Worm (Caenorhabditis elegans) whole organism, dauer: ENCODE data around the gene ins-1.

Source experiments
- unc-62 ChIP-seq: sonication (generic microtip); optimal IDR thresholded peaks from 2 replicates; lab custom pipeline; 2017; ENCODE audit warnings: missing biosample characterization, missing genetic modification reagents, missing genetic modification characterization

ins-1 gene

DNA sequence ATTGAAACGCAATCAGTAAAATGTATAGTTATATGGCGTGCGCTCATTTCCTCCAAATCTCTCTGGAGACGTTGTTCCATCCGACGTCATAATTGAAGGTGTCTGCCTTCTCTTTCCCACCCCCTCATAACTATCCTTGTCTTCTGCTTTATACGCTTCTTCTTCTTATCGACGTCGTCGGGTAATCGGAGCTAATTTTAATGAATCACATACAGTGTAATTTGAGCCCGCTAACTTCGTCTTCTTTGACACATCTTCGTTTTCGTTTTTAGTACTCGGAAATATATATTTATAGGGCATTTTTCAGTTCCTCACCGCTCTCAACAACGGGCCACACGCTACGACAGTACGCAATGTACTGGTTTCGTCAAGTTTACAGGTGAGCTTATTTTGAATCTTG lies at the start of gene ins-1:
Gene ins-1 (plus strand): TSS at position 301 of the 400 bp plus-strand sequence.
- no peak for TF ChIP-seq unc-62 (GFP tag; lab: Kevin White, UChicago)

DNA sequence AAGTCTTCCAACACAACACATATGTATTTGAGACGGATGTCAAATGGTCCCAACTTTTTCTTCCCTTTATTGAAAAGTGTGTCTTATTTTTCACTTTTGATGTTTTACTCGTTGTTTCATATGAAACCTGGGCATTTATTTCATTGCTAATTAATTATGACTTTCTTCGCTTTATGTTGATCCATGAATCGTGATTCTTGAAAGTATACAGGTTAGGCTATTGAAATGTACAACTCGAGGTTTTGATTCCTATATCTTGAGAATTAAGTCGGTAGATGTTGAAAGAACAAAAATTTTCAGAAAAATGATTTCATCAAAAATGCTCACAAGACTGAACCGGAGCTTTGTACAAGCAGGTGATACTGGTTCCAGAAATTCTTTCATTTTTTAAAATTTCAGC lies 49.4 kb upstream of the ins-1 start, which contains the start of gene nfu-1:
Gene nfu-1 (plus strand): TSS at position 301 of the 400 bp plus-strand sequence.
- no peak for TF ChIP-seq unc-62 (GFP tag; lab: Kevin White, UChicago)

DNA sequence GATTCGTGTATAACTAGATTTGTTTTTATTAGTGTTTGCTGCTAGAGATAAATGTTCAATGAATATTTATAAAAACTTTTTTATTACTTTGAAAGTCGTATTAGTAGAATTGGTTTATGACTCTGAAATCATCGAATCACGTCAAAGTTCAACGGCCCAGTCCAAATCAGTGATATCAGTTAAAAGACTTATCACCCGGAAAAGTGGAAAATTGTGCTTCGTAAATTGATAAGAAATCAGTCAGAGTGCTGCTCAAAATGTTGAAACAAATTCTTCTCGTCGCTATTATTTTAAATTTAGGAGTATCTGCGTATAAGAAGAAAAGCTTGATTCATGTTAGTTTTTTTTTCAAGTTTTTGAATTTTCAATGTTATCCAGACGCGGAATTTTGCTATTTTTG lies 48.2 kb upstream of the ins-1 start, which contains the start of gene R10H10.3:
Gene R10H10.3 (plus strand): TSS at position 243 of the 400 bp plus-strand sequence.
- TF ChIP-seq unc-62 (GFP tag; lab: Kevin White, UChicago): no peak

DNA sequence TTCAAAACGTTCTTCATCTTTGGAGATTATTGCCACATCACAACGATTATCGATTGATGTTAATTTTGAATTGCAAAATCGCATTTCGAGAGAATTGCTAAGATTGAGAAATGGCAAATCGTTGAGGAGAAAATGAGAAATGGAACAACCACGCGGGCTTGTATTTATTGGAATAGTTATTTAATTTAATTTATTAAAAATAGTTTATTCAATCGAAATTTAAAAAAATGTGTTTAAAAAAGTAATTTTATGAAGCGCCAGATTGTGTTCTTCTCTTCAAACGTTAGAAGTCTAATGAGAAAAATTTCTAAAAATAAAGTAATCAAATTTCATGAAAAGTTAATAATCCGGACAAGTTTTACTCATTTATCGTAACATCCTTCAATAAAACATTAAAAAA lies 44.7 kb upstream of the ins-1 start, which contains the start of gene spe-26:
Gene spe-26 (minus strand): TSS at position 101 of the 400 bp plus-strand sequence.
- no peak for TF ChIP-seq unc-62 (GFP tag; lab: Kevin White, UChicago)

DNA sequence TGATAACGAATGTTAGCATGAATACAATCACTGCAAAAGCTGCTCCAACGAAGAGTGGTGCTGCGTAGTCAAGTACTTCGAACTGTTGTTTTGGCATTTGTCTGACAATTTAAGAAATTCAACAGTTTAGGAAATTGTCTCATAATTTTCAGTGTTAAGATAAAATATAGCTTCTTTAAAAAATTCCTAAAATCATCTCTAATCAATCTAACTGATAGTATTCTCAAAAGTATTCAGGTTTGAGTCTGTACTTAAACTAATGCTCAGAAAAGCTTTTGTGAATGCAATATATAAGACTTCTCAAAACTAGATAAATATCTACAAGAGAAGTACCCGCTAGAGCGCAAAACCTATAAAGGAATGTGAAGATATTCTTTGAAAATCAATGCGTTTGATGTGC lies 41.6 kb upstream of the ins-1 start, which contains the start of gene R10H10.4:
Gene R10H10.4 (minus strand): TSS at position 101 of the 400 bp plus-strand sequence.
- no peak for TF ChIP-seq unc-62 (GFP tag; lab: Kevin White, UChicago)

DNA sequence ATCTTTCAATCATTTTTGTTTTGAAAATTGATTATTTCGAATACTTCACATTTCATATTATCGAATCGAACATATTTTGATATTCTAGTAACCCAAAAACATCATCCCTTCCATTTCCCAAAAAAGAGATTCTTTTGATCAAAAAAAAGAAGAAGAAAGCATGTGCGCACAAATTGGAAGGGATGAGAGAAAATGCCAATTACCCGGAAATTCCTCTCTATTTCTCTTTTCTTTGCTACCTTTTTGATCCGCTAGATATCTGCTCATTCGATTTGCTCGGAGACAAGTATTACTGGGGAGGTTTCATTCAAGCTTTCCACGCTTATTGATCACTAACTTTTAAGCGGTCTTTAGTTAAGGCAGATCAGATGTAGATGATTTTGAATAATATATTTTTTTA lies 39.7 kb upstream of the ins-1 start:
- TF ChIP-seq unc-62 (GFP tag; lab: Kevin White, UChicago): no peak

DNA sequence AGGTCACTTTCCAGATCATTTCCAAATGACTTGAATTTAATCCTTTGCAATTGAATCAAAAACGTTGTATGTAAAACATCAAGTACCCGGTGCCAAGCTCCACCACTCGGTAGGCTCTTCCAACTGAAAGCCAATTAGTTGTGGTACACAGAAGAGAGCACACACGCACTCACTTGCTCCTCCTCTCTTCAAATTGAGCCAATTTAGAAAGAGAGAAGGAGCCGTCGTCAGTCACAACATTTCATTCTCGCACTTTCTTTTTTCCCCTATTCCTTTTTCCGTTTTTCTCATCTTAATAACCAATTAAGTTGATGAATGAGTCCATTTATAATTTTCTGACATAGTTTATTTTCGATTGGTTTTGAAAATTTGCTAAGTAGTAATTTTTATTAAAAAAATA lies 38.3 kb upstream of the ins-1 start:
- TF ChIP-seq unc-62 (GFP tag; lab: Kevin White, UChicago): no peak

DNA sequence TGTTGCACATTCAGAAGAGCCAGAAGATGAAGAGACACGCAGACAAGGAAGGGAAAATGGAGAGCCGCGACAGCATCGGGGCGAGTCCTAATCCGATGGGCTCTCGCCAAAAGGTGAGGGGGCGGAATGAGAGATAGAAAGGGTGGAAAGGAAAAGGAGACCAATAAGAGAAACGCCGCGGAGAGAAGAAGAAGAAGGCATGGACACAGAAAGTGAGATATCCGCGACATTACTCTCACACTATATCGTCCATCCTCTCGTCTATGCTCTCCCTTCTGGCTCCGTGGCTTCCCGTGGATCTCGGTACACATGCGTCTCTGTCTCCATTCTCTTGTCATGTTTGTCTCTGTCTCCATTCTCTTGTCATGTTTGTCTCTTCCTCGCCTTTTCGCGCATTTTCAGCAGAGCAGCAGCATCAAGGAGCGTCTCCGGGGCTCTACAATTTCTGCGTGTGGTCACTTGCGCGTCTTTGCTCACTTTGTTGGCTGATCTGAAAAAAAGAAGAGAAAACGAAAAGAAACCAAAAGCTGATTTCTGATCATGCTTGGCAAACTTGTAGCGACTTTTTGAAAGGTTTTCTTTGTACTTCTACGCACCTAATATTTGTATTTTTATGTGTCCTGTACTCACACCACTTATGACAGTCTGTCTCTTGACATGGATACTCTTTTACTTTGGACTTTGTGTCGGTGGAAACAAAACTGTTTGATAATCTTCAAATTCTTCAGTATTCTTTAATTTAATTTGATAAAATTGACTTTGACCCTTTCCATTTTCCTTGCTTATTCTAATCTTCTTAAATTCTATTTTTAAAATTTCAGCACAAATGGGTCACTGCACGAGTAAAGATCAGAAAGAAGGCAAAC lies 33.1 kb upstream of the ins-1 start, which contains the start of gene gpa-7:
Gene gpa-7 (plus strand): TSS at position 816 of the 866 bp plus-strand sequence.
- TF ChIP-seq unc-62 (GFP tag; lab: Kevin White, UChicago): no peak

DNA sequence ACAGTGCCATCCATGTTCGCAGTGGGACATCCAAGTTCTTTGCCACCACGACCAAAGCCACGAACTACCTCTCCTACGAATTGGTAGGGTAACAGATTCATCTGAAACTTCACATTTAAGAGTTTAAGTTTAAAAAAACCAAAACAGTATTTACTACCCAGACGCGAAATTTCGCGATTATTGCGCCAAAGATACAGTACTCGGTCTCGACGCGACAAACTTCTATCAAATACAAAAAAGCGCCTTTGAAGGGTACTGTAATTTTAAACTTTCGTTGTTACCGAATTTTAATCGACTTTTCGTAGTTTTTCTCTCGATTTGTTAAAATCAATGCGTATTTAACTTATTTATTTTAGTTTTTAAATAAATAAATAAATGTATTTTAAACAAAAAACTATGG lies 27.1 kb upstream of the ins-1 start, which contains the start of gene rfk-1:
Gene rfk-1 (minus strand): TSS at position 101 of the 400 bp plus-strand sequence.
- no peak for TF ChIP-seq unc-62 (GFP tag; lab: Kevin White, UChicago)

DNA sequence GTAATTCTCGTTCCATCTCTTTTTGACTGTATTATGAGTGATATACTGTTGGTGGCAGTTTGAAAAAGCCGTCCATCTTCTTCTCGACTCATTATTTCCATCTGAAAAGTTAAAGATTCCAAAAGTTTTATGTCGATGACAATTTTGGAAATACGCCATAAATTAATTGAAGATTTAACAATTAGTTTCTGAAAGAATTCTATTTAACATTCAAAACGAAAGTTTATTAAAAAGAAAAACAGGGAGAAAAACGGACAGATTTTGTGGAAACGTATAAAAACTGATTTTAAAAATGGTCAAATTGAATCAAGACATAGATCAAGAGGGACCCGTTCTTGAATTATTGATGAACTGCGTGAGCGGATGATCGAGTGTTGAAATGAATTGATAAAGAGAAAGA lies 22.7 kb upstream of the ins-1 start, which contains the start of gene R10H10.7:
Gene R10H10.7 (minus strand): TSS at position 101 of the 400 bp plus-strand sequence.
- TF ChIP-seq unc-62 (GFP tag; lab: Kevin White, UChicago): no peak

DNA sequence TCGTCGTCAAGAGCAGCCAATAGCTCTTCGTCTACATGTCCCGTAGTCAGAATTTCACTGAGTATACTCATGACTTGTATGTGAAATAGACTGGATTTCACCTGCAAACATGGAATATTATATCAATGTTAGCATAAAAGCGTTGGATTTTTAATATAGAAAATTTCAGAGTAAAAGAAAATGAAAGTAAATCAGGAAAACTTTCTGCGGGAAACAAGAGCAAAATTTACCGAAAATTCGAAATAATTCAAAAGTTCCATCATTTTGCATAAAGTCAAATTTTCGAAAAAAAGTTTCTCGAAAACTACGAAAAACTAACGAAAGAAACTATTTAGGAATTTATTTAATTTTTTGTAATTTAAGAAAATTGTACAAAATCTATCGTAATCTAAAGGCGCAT lies 18.7 kb upstream of the ins-1 start, which contains the start of gene F13B12.6:
Gene F13B12.6 (minus strand): TSS at position 101 of the 400 bp plus-strand sequence.
- no peak for TF ChIP-seq unc-62 (GFP tag; lab: Kevin White, UChicago)

DNA sequence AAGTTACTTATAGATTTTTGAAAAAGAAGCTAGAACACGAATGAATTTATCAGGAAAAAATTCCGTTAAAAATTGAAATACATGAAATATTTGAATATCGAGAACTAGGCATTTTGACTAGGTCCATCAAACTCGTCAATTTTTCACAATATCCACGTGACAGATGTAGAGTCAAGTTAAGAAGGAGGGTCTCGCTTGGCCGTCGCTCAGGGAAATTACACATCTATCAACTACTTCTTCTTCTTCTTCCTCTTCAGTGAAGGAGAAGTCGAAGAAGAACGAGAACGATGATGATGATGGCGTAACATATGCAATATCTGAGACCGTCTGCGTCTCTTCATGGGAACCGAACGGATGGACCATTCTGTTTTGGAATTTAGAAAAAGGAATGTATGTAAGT lies 16.6 kb upstream of the ins-1 start:
- no peak for TF ChIP-seq unc-62 (GFP tag; lab: Kevin White, UChicago)

DNA sequence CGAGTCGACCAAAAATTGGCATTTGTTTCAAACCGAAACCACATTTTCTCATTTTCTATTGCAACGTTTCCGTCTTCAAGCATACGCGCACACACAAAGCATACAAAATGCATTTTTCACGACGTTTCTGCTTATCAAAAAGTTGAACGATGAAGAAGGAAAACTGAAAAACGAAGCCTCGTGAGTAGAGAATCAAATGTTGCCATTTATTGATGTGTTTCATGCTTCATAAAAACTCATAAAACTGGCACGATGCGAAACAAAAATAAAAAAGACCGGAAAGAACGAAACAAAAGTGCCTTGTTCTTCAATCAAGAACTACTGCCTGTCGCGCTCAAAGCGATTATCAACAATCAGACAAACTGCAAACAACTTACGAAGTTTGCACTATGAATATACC lies 16.1 kb upstream of the ins-1 start:
- TF ChIP-seq unc-62 (GFP tag; lab: Kevin White, UChicago): no peak

DNA sequence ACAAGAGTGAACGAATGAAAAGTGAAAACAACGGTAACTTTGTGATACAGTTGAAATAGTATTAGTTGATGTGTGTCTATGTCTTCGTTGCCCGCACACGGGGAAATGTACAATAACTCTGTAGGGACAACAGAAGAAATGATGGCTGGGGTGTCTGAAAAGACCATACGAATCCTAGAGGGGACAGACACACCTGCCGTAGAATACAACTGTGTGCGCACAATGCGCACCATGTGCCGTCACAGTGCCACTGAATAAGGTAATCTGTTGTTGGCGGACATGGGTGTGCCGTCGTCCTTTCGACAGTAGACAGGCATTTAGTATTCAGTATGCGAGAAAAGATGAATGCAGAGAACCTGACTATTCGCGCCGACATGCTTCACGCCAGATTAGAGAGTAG lies 15.2 kb upstream of the ins-1 start:
- no peak for TF ChIP-seq unc-62 (GFP tag; lab: Kevin White, UChicago)

DNA sequence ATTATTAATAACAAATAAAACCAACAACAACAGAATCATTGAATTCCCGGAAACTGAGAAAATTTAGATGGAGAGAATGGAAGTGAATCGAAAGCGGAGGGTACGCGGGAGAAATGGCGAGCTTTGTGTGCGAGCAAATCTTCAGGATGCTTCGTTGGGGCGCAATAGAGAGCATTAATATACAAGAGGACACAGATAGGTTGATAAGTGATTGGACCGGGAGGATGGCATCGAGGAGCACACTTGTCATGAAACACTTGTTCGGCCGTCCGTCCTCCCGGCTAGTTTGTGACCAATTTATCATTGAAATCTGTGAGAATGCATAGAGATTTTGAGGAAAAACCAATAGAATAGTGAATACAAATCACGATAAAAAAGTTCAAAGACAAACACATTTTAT lies 14.3 kb upstream of the ins-1 start:
- no peak for TF ChIP-seq unc-62 (GFP tag; lab: Kevin White, UChicago)

DNA sequence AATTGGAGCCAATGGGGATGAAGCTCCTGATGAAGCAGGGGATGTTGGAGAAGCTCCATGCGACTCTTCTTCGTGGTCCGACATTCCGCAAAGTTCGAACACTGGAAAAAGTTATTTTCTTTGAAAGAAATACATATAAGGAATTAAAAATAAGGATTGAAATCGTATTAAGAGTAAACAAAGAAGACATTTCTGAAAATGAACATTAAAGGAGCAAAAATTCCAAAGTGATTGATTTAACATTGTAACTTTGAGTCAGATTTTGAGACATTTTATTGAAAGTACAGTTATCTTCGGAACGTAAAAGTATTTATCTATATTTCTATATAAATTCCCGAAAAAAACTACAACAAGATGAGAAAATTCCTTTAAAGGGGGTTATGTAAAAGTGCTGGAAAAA lies 12.0 kb upstream of the ins-1 start, which contains the start of gene F13B12.1:
Gene F13B12.1 (minus strand): TSS at position 101 of the 400 bp plus-strand sequence.
- no peak for TF ChIP-seq unc-62 (GFP tag; lab: Kevin White, UChicago)
